Fruit fly (Drosophila melanogaster): ENCODE results near the gene RluA-2.

RluA-2 gene

dm6 chr2L:10488484-10489223, 11.8 kb downstream of the RluA-2 start, which contains the start of the genes Cog4 and CG6144 (continued):
- peak; percentile 82 for TF ChIP-seq Scr (GFP tag; IDR thresholded peaks at IDR 0.05; ENCODE audit: partially characterized antibody)
- no peak for TF ChIP-seq CG18599 (GFP tag; optimal IDR thresholded peaks at IDR 0.05)
- no peak for TF ChIP-seq CG32767 (GFP tag; IDR thresholded peaks at IDR 0.05)
- peak; percentile 13; the same call in 1 of the 2 replicates for TF ChIP-seq CG10366 (GFP tag; IDR thresholded peaks at IDR 0.05)
- TF ChIP-seq CG2678 (tag; optimal IDR thresholded peaks at IDR 0.05): no peak
- 0 out of 3 replicates have a peak, but pooled peaks have one; percentile 8 for TF ChIP-seq otp (GFP tag; IDR thresholded peaks at IDR 0.05)
- peak; percentile 77; the same call in 2 of the 3 replicates for TF ChIP-seq Doc3 (GFP tag; IDR thresholded peaks at IDR 0.05; ENCODE audit: partially characterized antibody)
- peak; percentile 83 for TF ChIP-seq nmo (GFP tag; optimal IDR thresholded peaks at IDR 0.05)
- TF ChIP-seq CG10267 (tag; optimal IDR thresholded peaks at IDR 0.05): peak; percentile 54
- no peak for TF ChIP-seq CG5245 (GFP tag; optimal IDR thresholded peaks at IDR 0.05)
- no peak for TF ChIP-seq yki (optimal IDR thresholded peaks at IDR 0.05)
- no peak for TF ChIP-seq Drgx (GFP tag; IDR thresholded peaks at IDR 0.05)
- no peak for TF ChIP-seq CG3281 (GFP tag; optimal IDR thresholded peaks at IDR 0.05)
- peak; percentile 56 for TF ChIP-seq gfzf (GFP tag; optimal IDR thresholded peaks at IDR 0.05)
- TF ChIP-seq CG12391 (tag; optimal IDR thresholded peaks at IDR 0.05): peak; percentile 54
- TF ChIP-seq CG14710 (tag; optimal IDR thresholded peaks at IDR 0.05): peak; percentile 61
- TF ChIP-seq p53 (GFP tag; optimal IDR thresholded peaks at IDR 0.05): no peak
- TF ChIP-seq Hsf (GFP tag; optimal IDR thresholded peaks at IDR 0.05): peak; percentile 29
- no peak for TF ChIP-seq CG10565 (GFP tag; optimal IDR thresholded peaks at IDR 0.05)
- TF ChIP-seq pros (GFP tag; optimal IDR thresholded peaks at IDR 0.05): no peak
- peak; percentile 56 for TF ChIP-seq YL-1 (GFP tag; optimal IDR thresholded peaks at IDR 0.05)
- TF ChIP-seq CG14014 (GFP tag; IDR thresholded peaks at IDR 0.05): peak; percentile 72
- no peak for TF ChIP-seq CG7372 (GFP tag; IDR thresholded peaks at IDR 0.05)
- no peak for TF ChIP-seq Sox102F (GFP tag; optimal IDR thresholded peaks at IDR 0.05)
- TF ChIP-seq CG9817 (tag; optimal IDR thresholded peaks at IDR 0.05): no peak
- no peak for TF ChIP-seq D (optimal IDR thresholded peaks at IDR 0.05)
- TF ChIP-seq D (GFP tag; optimal IDR thresholded peaks at IDR 0.05): no peak
- no peak for TF ChIP-seq dimm (GFP tag; IDR thresholded peaks at IDR 0.05)
- no peak for TF ChIP-seq Hr3 (GFP tag; optimal IDR thresholded peaks at IDR 0.05)
- no peak; the same call in 2 of the 3 replicates for TF ChIP-seq tgo (GFP tag; IDR thresholded peaks at IDR 0.05)
- peak; percentile 68; the same call in 2 of the 3 replicates for TF ChIP-seq Dbx (GFP tag; IDR thresholded peaks at IDR 0.05)
- no peak for TF ChIP-seq CG16779 (GFP tag; IDR thresholded peaks at IDR 0.05)
- TF ChIP-seq HLH4C (GFP tag; IDR thresholded peaks at IDR 0.05; ENCODE audit: partially characterized antibody): peak; percentile 79
- peak; percentile 51; the same call in 1 of the 2 replicates for TF ChIP-seq nerfin-2 (GFP tag; IDR thresholded peaks at IDR 0.05; ENCODE audit: partially characterized antibody)
- no peak for TF ChIP-seq CG15073 (GFP tag; optimal IDR thresholded peaks at IDR 0.05)
- TF ChIP-seq Meics (GFP tag; optimal IDR thresholded peaks at IDR 0.05): no peak
- TF ChIP-seq Ets97D (GFP tag; optimal IDR thresholded peaks at IDR 0.05): peak; percentile 29
- TF ChIP-seq sob (GFP tag; IDR thresholded peaks at IDR 0.05): no peak
- TF ChIP-seq Hand (GFP tag; optimal IDR thresholded peaks at IDR 0.05): no peak
- 0 out of 2 replicates have a peak, but pooled peaks have one; percentile 5 for TF ChIP-seq ap (GFP tag; IDR thresholded peaks at IDR 0.05)
- TF ChIP-seq vvl (GFP tag; IDR thresholded peaks at IDR 0.05): peak; percentile 44; the same call in 1 of the 2 replicates
- no peak for TF ChIP-seq HLH54F (GFP tag; optimal IDR thresholded peaks at IDR 0.05)
- peak; percentile 84 for TF ChIP-seq row (GFP tag; IDR thresholded peaks at IDR 0.05)
- TF ChIP-seq CG17802 (tag; optimal IDR thresholded peaks at IDR 0.05): no peak
- TF ChIP-seq sug (tag; optimal IDR thresholded peaks at IDR 0.05): no peak
- no peak for TF ChIP-seq ewg (GFP tag; optimal IDR thresholded peaks at IDR 0.05)
- no peak for TF ChIP-seq CG1024 (GFP tag; IDR thresholded peaks at IDR 0.05)
- TF ChIP-seq repo (GFP tag; optimal IDR thresholded peaks at IDR 0.05): no peak
- TF ChIP-seq Tbp (GFP tag; optimal IDR thresholded peaks at IDR 0.05): no peak
- TF ChIP-seq z (GFP tag; IDR thresholded peaks at IDR 0.05): no peak
